Worm (Caenorhabditis elegans) whole organism, L2 larva: ENCODE results near the gene Y37E11B.10.

ENCODE experiments used
- nhr-10 ChIP-seq: sonication (generic microtip); optimal IDR thresholded peaks from 2 replicates; lab custom pipeline; 2017; ENCODE audit warnings: missing biosample characterization, missing genetic modification characterization
- sma-9 ChIP-seq, 2 experiments: fragments of 150-350 bp in 1 of 2; sonication (generic microtip) in 1 of 2; optimal IDR thresholded peaks; 2 replicates each; lab custom pipeline; 2014 to 2016; ENCODE audit warnings: missing genetic modification characterization in 2 of 2, mild to moderate bottlenecking in 1 of 2, missing biosample characterization in 1 of 2, missing compliant biosample characterization in 1 of 2, missing genetic modification reagents in 1 of 2, moderate library complexity in 1 of 2

- TF ChIP-seq nhr-10 (tag; lab: Kevin White, UChicago) (no peak), sma-9 (GFP tag; optimal IDR thresholded peaks at IDR 0.05; lab: Kevin White, UChicago) (no peak), sma-9 (tag; optimal IDR thresholded peaks at IDR 0.05; lab: Kevin White, UChicago) (no peak)
Observed at ce11 chrIV:3626447-3626846, 20.2 kb upstream of the Y37E11B.10 start.
